Fruit fly (Drosophila melanogaster): ENCODE results near the gene aurB.

The aurB gene

dm6 chr2L:10850320-10850990 lies 7.4 kb downstream of the aurB start, which contains the start of gene porin (continued):
- TF ChIP-seq crp (GFP tag; optimal IDR thresholded peaks at IDR 0.05) (no peak), CG8944 (GFP tag; optimal IDR thresholded peaks at IDR 0.05) (no peak), CG31224 (GFP tag; IDR thresholded peaks at IDR 0.05) (no peak), E2f2 (GFP tag; IDR thresholded peaks at IDR 0.05) (peak; percentile 71), odd (GFP tag; optimal IDR thresholded peaks at IDR 0.05) (no peak), Lhr (GFP tag; optimal IDR thresholded peaks at IDR 0.05) (peak; percentile 84), CG4854 (GFP tag; optimal IDR thresholded peaks at IDR 0.05) (peak; percentile 29), CG16863 (GFP tag; optimal IDR thresholded peaks at IDR 0.05) (no peak), unpg (GFP tag; optimal IDR thresholded peaks at IDR 0.05) (no peak), Hr78 (GFP tag; optimal IDR thresholded peaks at IDR 0.05) (peak in 1 of 2 experiments; percentile 5), CG12219 (GFP tag; optimal IDR thresholded peaks at IDR 0.05) (no peak), Fer2 (tag; optimal IDR thresholded peaks at IDR 0.05) (no peak), nerfin-1 (tag; optimal IDR thresholded peaks at IDR 0.05) (no peak), Opbp (GFP tag; IDR thresholded peaks at IDR 0.05; ENCODE audit: partially characterized antibody) (0 out of 3 replicates have a peak, but pooled peaks have one; percentile 36), sqz (GFP tag; optimal IDR thresholded peaks at IDR 0.05) (no peak), grn (GFP tag; optimal IDR thresholded peaks at IDR 0.05) (peak; percentile 30), CG6254 (GFP tag; optimal IDR thresholded peaks at IDR 0.05) (no peak), Dref (GFP tag; IDR thresholded peaks at IDR 0.05) (peak; percentile 33; the same call in 1 of the 2 replicates), CG10979 (tag; optimal IDR thresholded peaks at IDR 0.05) (peak; percentile 9), CG13287 (GFP tag; IDR thresholded peaks at IDR 0.05; ENCODE audit: partially characterized antibody) (no peak; the same call in 1 of the 2 replicates), CG31441 (GFP tag; IDR thresholded peaks at IDR 0.05) (peak; percentile 33; the same call in 1 of the 2 replicates), sisA (GFP tag; IDR thresholded peaks at IDR 0.05) (no peak), CoRest (tag; optimal IDR thresholded peaks at IDR 0.05) (peak; percentile 66), CG9876 (GFP tag; optimal IDR thresholded peaks at IDR 0.05) (no peak), zfh2 (GFP tag; optimal IDR thresholded peaks at IDR 0.05) (no peak), Stat92E (GFP tag; optimal IDR thresholded peaks at IDR 0.05) (peak in 1 of 3 experiments; percentile 69), CG2875 (GFP tag; optimal IDR thresholded peaks at IDR 0.05) (peak; percentile 5), klu (GFP tag; IDR thresholded peaks at IDR 0.05) (no peak), MTF-1 (GFP tag; optimal IDR thresholded peaks at IDR 0.05; ENCODE audit: borderline replicate concordance) (no peak), abd-A (tag; optimal IDR thresholded peaks at IDR 0.05) (no peak), CG1792 (GFP tag; optimal IDR thresholded peaks at IDR 0.05) (no peak), cg (GFP tag; optimal IDR thresholded peaks at IDR 0.05) (peak; percentile 85), Hmx (GFP tag; optimal IDR thresholded peaks at IDR 0.05) (no peak), CG16813 (GFP tag; IDR thresholded peaks at IDR 0.05; ENCODE audit: partially characterized antibody) (no peak), Ptx1 (GFP tag; IDR thresholded peaks at IDR 0.05) (no peak), CG13424 (tag; optimal IDR thresholded peaks at IDR 0.05) (no peak), Rx (GFP tag; IDR thresholded peaks at IDR 0.05) (no peak), Myb (GFP tag; optimal IDR thresholded peaks at IDR 0.05) (peak; percentile 100), mam (GFP tag; optimal IDR thresholded peaks at IDR 0.05) (no peak), dmrt11E (tag; optimal IDR thresholded peaks at IDR 0.05) (no peak), CG9215 (GFP tag; IDR thresholded peaks at IDR 0.05) (no peak), CG11723 (GFP tag; optimal IDR thresholded peaks at IDR 0.05) (no peak), CG10543 (GFP tag; optimal IDR thresholded peaks at IDR 0.05) (no peak), CG9797 (GFP tag; optimal IDR thresholded peaks at IDR 0.05) (peak; percentile 94), so (GFP tag; IDR thresholded peaks at IDR 0.05) (no peak), D (optimal IDR thresholded peaks at IDR 0.05) (no peak), D (GFP tag; optimal IDR thresholded peaks at IDR 0.05) (no peak), Deaf1 (tag; optimal IDR thresholded peaks at IDR 0.05) (no peak), Taf1 (GFP tag; IDR thresholded peaks at IDR 0.05) (no peak)
